Worm (Caenorhabditis elegans) whole organism, L4/young adult: Measurements from ENCODE around the gene frm-2.

Source experiments
- W03F9.2 ChIP-seq: fragments of 150-350 bp; optimal IDR thresholded peaks from 2 replicates; lab custom pipeline; 2014; ENCODE audit warnings: missing biosample characterization, missing genetic modification characterization
- dao-5 ChIP-seq: sonication (generic microtip); optimal IDR thresholded peaks from 2 replicates; lab custom pipeline; 2016; ENCODE audit warnings: missing genotype, missing genetic modification characterization, moderate library complexity, missing compliant biosample characterization

DNA sequence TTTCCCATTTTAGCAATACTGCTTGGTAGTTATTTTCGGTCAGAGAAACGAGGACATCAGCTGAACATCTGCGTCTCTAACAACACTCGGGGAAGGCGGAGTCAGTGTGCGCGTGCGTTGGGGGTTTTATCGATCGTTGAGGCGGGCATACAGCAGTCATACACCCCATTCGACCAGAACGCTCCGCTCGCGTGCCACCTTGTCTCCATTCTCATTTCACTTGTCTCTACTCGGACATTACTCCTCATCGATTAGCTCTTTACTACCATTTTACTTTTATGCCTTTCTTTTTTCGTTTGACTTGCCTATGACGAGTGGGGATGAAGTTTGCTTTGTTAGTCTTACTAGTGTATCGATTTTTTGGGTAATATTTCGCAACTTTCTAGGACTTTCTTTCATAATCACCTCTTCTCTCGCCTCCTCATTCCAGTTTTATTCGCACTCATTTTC, 41.4 kb downstream of the frm-2 start:
- TF ChIP-seq dao-5 (tag; lab: Kevin White, UChicago) (no peak), W03F9.2 (tag; lab: Kevin White, UChicago) (peak; percentile 59)
